Worm (Caenorhabditis elegans): ENCODE results near the gene srw-48.

Gene srw-48

DNA sequence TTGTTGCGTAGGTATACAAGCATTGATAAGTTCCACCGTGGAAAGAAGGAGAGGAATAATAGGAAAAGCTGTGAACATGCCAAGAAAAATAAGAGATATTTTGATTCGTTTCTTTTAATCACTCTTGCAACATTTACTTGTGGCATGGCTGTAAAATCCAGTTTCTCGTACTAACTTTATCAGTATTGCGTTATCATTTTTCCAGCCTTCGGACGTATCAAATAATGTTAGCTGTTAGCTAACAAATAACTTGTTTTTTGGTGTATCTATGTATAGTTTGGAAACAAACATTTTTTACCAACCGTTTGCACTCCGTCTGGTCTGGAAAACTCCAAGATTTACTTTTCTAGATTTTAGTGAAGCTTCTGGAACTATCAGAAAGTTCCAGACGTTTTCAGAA lies 12.7 kb downstream of the srw-48 start, which contains the start of gene clec-234:
clec-234 (minus strand) TSS at position 101 of the 400 bp plus-strand sequence.
- no peak for TF ChIP-seq mab-9 (GFP tag; IDR thresholded peaks at IDR 0.05)
- no peak for TF ChIP-seq snpc-4 (tag; optimal IDR thresholded peaks at IDR 0.05)

DNA sequence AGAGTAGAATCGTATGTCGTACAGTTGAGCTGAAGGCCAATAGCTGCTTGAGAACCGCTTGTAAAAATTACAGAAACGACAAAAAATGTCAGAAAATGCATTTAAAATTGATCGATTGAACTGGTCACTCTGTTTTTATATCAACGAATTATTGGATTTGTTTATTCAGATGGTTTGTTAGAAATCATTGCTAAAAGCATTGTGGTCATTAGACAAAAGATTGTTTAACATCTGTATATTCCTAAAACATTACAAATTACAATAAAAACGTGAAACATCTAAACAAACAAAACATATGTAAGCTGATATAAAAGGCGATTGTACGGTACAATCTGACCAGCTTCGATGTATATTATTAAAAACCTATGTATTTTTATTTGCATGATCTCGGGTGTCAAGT lies 14.7 kb downstream of the srw-48 start, which contains the start of the genes F26D2.13 and F26D2.14:
F26D2.13 (minus strand) TSS at position 101 of the 400 bp plus-strand sequence.
F26D2.14 (plus strand) TSS at position 346 of the 400 bp plus-strand sequence.
- no peak for TF ChIP-seq grh-1 (GFP tag; IDR thresholded peaks at IDR 0.05)
- no peak for TF ChIP-seq snu-23 (GFP tag; optimal IDR thresholded peaks at IDR 0.05)
- no peak for TF ChIP-seq nhr-71 (tag; optimal IDR thresholded peaks at IDR 0.05)
- TF ChIP-seq nhr-47 (tag; optimal IDR thresholded peaks at IDR 0.05) = no peak

DNA sequence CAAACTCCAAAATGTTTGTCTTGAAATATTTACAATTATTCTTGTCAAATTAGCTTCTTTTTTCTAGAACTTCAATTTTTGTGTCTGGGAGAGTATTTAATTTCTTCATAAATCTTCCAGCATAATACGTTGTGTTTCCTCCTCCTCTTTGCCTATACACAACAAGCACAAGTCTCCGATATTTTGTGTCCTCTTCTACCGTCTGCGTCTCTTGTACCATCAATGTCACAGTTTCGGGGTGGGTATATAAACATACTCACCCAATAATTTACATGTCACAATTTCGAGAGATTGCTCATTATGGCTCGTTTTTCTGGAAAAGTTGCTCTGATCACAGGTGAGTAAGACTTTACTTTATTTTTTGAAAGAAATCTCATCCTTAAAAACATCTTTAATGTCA lies 16.8 kb downstream of the srw-48 start, which contains the start of gene F26D2.15:
F26D2.15 (plus strand) TSS at position 301 of the 400 bp plus-strand sequence.
- no peak for TF ChIP-seq fkh-10 (GFP tag; optimal IDR thresholded peaks at IDR 0.05)
- TF ChIP-seq aha-1 (tag; optimal IDR thresholded peaks at IDR 0.05) = no peak
- TF ChIP-seq zag-1 (tag; optimal IDR thresholded peaks at IDR 0.05) = no peak
- no peak for TF ChIP-seq blmp-1 (tag; optimal IDR thresholded peaks at IDR 0.05)
- TF ChIP-seq tbx-2 (tag; optimal IDR thresholded peaks at IDR 0.05) = no peak
- TF ChIP-seq zip-4 (GFP tag; optimal IDR thresholded peaks at IDR 0.05) = no peak

DNA sequence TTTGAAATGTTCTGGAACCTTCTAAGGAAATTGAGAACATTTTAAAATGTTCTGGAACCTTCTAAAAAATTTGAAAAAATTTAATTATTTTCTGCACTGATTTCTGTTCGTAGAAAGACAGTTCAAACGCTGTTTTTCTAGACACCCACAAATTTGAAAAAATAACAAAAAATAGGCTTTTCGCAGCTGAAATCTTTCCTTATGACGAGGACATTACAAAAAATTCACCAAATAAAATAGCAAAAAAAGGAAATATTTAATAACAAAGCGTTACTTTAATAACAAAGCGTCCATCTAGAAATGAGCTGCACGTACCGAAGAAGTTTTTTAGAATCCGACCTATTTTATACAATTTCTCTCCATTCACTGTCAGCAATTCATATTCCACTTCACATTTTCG lies 22.8 kb downstream of the srw-48 start, which contains the start of gene srh-141:
srh-141 (plus strand) TSS at position 301 of the 400 bp plus-strand sequence.
- no peak for TF ChIP-seq pag-3 (tag; optimal IDR thresholded peaks at IDR 0.05; ENCODE audit: borderline replicate concordance, insufficient read depth)
- TF ChIP-seq fkh-4 (tag; optimal IDR thresholded peaks at IDR 0.05; ENCODE audit: borderline replicate concordance) = no peak
- no peak for TF ChIP-seq Y116A8C.19 (tag; optimal IDR thresholded peaks at IDR 0.05; ENCODE audit: borderline replicate concordance)
- TF ChIP-seq xbp-1 (tag; optimal IDR thresholded peaks at IDR 0.05) = no peak
- no peak for TF ChIP-seq lin-13 (GFP tag; optimal IDR thresholded peaks at IDR 0.05)
- no peak for TF ChIP-seq nhr-90 (tag; optimal IDR thresholded peaks at IDR 0.05; ENCODE audit: poor library complexity)
- TF ChIP-seq lsy-2 (tag; optimal IDR thresholded peaks at IDR 0.05) = no peak
- TF ChIP-seq lin-35 (GFP tag; optimal IDR thresholded peaks at IDR 0.05) = no peak
- no peak for TF ChIP-seq vab-15 (tag; optimal IDR thresholded peaks at IDR 0.05)
- TF ChIP-seq rnt-1 (tag; optimal IDR thresholded peaks at IDR 0.05) = no peak
- no peak for TF ChIP-seq mef-2 (tag; optimal IDR thresholded peaks at IDR 0.05)
- TF ChIP-seq efl-1 (optimal IDR thresholded peaks at IDR 0.05) = no peak
- TF ChIP-seq efl-1 (GFP tag; optimal IDR thresholded peaks at IDR 0.05 in 1 of 2) = no peak
- TF ChIP-seq nhr-47 (tag; optimal IDR thresholded peaks at IDR 0.05) = no peak

DNA sequence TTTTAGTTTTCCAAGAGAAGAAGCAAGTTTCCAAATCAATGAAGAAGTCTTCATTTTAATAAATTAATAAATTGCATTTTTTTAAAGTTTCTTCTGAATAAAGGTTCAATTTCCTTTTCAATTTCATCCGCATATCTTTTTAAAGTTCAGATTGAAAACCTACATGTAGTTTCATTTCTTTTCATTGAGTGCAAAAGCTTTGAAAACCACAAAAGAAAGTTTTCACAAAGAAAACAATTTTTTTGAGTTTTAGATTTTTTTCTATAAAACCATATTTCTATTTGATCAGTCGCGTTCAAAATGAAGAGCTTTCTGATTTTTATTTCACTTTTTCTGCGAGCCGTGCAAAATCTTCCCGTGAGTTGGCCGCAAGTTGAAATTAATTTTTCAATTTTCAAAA lies 24.9 kb downstream of the srw-48 start, which contains the start of gene T08G3.6:
T08G3.6 (plus strand) TSS at position 301 of the 400 bp plus-strand sequence.
- TF ChIP-seq nhr-90 (tag; optimal IDR thresholded peaks at IDR 0.05; ENCODE audit: poor library complexity) (no peak), ceh-82 (tag; optimal IDR thresholded peaks at IDR 0.05) (no peak), nhr-20 (tag; optimal IDR thresholded peaks at IDR 0.05) (no peak), fkh-10 (GFP tag; optimal IDR thresholded peaks at IDR 0.05) (no peak), alr-1 (tag; optimal IDR thresholded peaks at IDR 0.05; ENCODE audit: borderline replicate concordance) (no peak), nhr-76 (tag; optimal IDR thresholded peaks at IDR 0.05) (no peak)

DNA sequence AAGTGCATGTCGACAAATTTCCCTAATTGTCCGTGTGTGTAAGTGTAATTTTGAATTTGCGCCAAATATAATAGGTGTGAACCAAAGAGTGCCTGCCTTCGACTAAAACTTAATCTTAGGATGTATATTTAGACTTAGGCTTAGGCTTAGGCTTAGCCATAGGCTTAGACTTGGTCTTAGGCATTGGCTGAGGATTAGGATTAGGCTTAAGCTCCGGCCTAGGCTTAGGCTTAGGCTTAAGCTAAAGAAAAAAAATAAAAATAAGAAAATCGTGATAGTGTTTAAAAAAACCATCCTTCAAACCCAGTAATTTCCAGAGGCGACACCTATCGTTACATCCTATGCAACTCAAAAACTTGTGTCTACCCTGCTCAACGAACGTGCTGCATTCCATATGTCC lies 25.4 kb downstream of the srw-48 start:
- TF ChIP-seq pag-3 (tag; optimal IDR thresholded peaks at IDR 0.05; ENCODE audit: borderline replicate concordance, insufficient read depth) = no peak
- no peak for TF ChIP-seq zag-1 (tag; optimal IDR thresholded peaks at IDR 0.05)
- no peak for TF ChIP-seq jun-1 (tag; optimal IDR thresholded peaks at IDR 0.05)
- no peak for TF ChIP-seq skn-1 (tag; optimal IDR thresholded peaks at IDR 0.05)
- no peak for TF ChIP-seq isw-1 (GFP tag; IDR thresholded peaks at IDR 0.05)
- no peak for TF ChIP-seq lin-14 (GFP tag; optimal IDR thresholded peaks at IDR 0.05)
- no peak for TF ChIP-seq tlp-1 (tag; optimal IDR thresholded peaks at IDR 0.05)
- no peak for TF ChIP-seq elt-2 (tag; optimal IDR thresholded peaks at IDR 0.05)
- no peak for TF ChIP-seq alr-1 (tag; optimal IDR thresholded peaks at IDR 0.05; ENCODE audit: borderline replicate concordance)
- TF ChIP-seq ceh-82 (tag; optimal IDR thresholded peaks at IDR 0.05) = no peak
- no peak for TF ChIP-seq unc-98 (GFP tag; IDR thresholded peaks at IDR 0.05)
- no peak for TF ChIP-seq aly-2 (tag; optimal IDR thresholded peaks at IDR 0.05)
- TF ChIP-seq egl-27 (tag; optimal IDR thresholded peaks at IDR 0.05) = no peak
- TF ChIP-seq blmp-1 (tag; optimal IDR thresholded peaks at IDR 0.05) = no peak
- no peak for TF ChIP-seq nhr-11 (tag; optimal IDR thresholded peaks at IDR 0.05)

All from whole organism, L1 larva.